Worm (Caenorhabditis elegans): Measurements from ENCODE around the gene mat-2.

ce11 chrII:11094431-11094830, 18.1 kb upstream of the mat-2 start:
- no peak for TF ChIP-seq lsy-2 (tag; optimal IDR thresholded peaks at IDR 0.05)
- TF ChIP-seq mab-5 (tag; optimal IDR thresholded peaks at IDR 0.05): no peak
- no peak for TF ChIP-seq skn-1 (tag; optimal IDR thresholded peaks at IDR 0.05)
- TF ChIP-seq nhr-237 (tag; optimal IDR thresholded peaks at IDR 0.05): no peak
- no peak for TF ChIP-seq nhr-77 (tag; optimal IDR thresholded peaks at IDR 0.05)
- TF ChIP-seq ama-1 (optimal IDR thresholded peaks at IDR 0.05): no peak
- no peak for TF ChIP-seq aly-2 (tag; optimal IDR thresholded peaks at IDR 0.05)
- TF ChIP-seq ztf-11 (tag; optimal IDR thresholded peaks at IDR 0.05): no peak
- TF ChIP-seq unc-62 (GFP tag; optimal IDR thresholded peaks at IDR 0.05): no peak
- no peak for TF ChIP-seq mdl-1 (tag; optimal IDR thresholded peaks at IDR 0.05)
- TF ChIP-seq nhr-12 (tag; optimal IDR thresholded peaks at IDR 0.05): no peak
- TF ChIP-seq sma-9 (GFP tag; optimal IDR thresholded peaks at IDR 0.05): no peak
- TF ChIP-seq sma-9 (tag; optimal IDR thresholded peaks at IDR 0.05): no peak
- TF ChIP-seq blmp-1 (tag; optimal IDR thresholded peaks at IDR 0.05; ENCODE audit: insufficient read depth): no peak
- TF ChIP-seq nhr-11 (tag; optimal IDR thresholded peaks at IDR 0.05): no peak
